Fruit fly (Drosophila melanogaster) whole organism, embryonic: Measurements from ENCODE around the gene CG5805.

Source experiments
- ATbp ChIP-seq: fragments of 200-800 bp; sonication (Bioruptor generic); optimal IDR thresholded peaks from 2 replicates; lab custom pipeline; 2017; ENCODE audit warnings: missing biosample characterization, mild to moderate bottlenecking, missing genetic modification characterization, missing genetic modification reagents
- Bteb2 ChIP-seq: fragments of 200-800 bp; sonication (Bioruptor generic); optimal IDR thresholded peaks from 2 replicates; lab custom pipeline; 2016; ENCODE audit warnings: missing biosample characterization, missing genetic modification characterization
- CG1024 ChIP-seq: fragments of 200-800 bp; sonication (Bioruptor generic); IDR thresholded peaks from 2 replicates; pipeline ENCODE4 v1.3.6; 2022; ENCODE audit warnings: missing biosample characterization, missing genetic modification characterization
- CG15479 ChIP-seq: fragments of 200-800 bp; sonication (Bioruptor generic); optimal IDR thresholded peaks from 3 replicates; lab custom pipeline; 2019; ENCODE audit warnings: missing biosample characterization, mild to moderate bottlenecking, missing genetic modification characterization, moderate library complexity
- CG1602 ChIP-seq: fragments of 200-800 bp; sonication (Bioruptor generic); optimal IDR thresholded peaks from 3 replicates; lab custom pipeline; 2016; ENCODE audit warnings: missing biosample characterization, missing genetic modification characterization
- CG17361 ChIP-seq: fragments of 200-800 bp; sonication (Bioruptor generic); IDR thresholded peaks from 3 replicates; pipeline ENCODE4 v1.3.6; 2022; ENCODE audit warnings: missing biosample characterization, missing genetic modification characterization
- CG18619 ChIP-seq: fragments of 200-800 bp; sonication (Bioruptor generic); optimal IDR thresholded peaks from 3 replicates; lab custom pipeline; 2017; ENCODE audit warnings: missing biosample characterization, mild to moderate bottlenecking, missing genetic modification characterization
- CG30431 ChIP-seq: fragments of 200-800 bp; sonication (Bioruptor generic); optimal IDR thresholded peaks from 2 replicates; lab custom pipeline; 2017; ENCODE audit warnings: missing biosample characterization, missing genetic modification characterization
- CG31224 ChIP-seq: fragments of 200-800 bp; sonication (Bioruptor generic); IDR thresholded peaks from 2 replicates; pipeline ENCODE4 v1.3.6; 2022; ENCODE audit warnings: missing biosample characterization, missing genetic modification characterization
- CG3281 ChIP-seq: fragments of 200-800 bp; sonication (Bioruptor generic); optimal IDR thresholded peaks from 3 replicates; lab custom pipeline; 2017; ENCODE audit warnings: missing biosample characterization, mild to moderate bottlenecking, missing genetic modification characterization
- CG34224 ChIP-seq: fragments of 200-800 bp; sonication (Bioruptor generic); IDR thresholded peaks from 3 replicates; pipeline ENCODE4 v1.3.6; 2022; ENCODE audit warnings: missing biosample characterization, missing genetic modification characterization; ENCODE audit not compliant: partially characterized antibody
- CG3838 ChIP-seq: fragments of 200-800 bp; sonication (Bioruptor generic); optimal IDR thresholded peaks from 3 replicates; lab custom pipeline; 2016; ENCODE audit warnings: missing biosample characterization, missing genetic modification characterization
- CG4617 ChIP-seq: fragments of 200-800 bp; sonication (Bioruptor generic); optimal IDR thresholded peaks from 3 replicates; lab custom pipeline; 2016; ENCODE audit warnings: missing biosample characterization, missing genetic modification characterization, borderline replicate concordance
- CG6683 ChIP-seq: fragments of 200-800 bp; sonication (Bioruptor generic); optimal IDR thresholded peaks from 2 replicates; lab custom pipeline; 2017; ENCODE audit warnings: missing biosample characterization, mild to moderate bottlenecking, missing genetic modification characterization, missing genetic modification reagents
- CG6689 ChIP-seq: fragments of 200-800 bp; sonication (Bioruptor generic); IDR thresholded peaks from 2 replicates; pipeline ENCODE4 v1.3.6; 2022; ENCODE audit warnings: missing biosample characterization, missing genetic modification characterization
- CG6791 ChIP-seq: fragments of 200-800 bp; sonication (Bioruptor generic); IDR thresholded peaks from 3 replicates; pipeline ENCODE4 v1.3.6; 2022; ENCODE audit warnings: missing biosample characterization, missing genetic modification characterization; ENCODE audit not compliant: partially characterized antibody
- CG7372 ChIP-seq: fragments of 200-800 bp; sonication (Bioruptor generic); IDR thresholded peaks from 2 replicates; pipeline ENCODE4 v1.3.6; 2022; ENCODE audit warnings: missing biosample characterization, missing genetic modification characterization
- CG8765 ChIP-seq: fragments of 200-800 bp; sonication (Bioruptor generic); IDR thresholded peaks from 2 replicates; pipeline ENCODE4 v1.3.6; 2022; ENCODE audit warnings: missing biosample characterization, missing genetic modification characterization
- CG9727 ChIP-seq: fragments of 200-800 bp; sonication (Bioruptor generic); optimal IDR thresholded peaks from 3 replicates; lab custom pipeline; 2017; ENCODE audit warnings: missing biosample characterization, mild to moderate bottlenecking, missing genetic modification characterization
- Dbx ChIP-seq: fragments of 200-800 bp; sonication (Bioruptor generic); IDR thresholded peaks from 3 replicates; pipeline ENCODE4 v1.3.6; 2022; ENCODE audit warnings: missing biosample characterization, missing genetic modification characterization
- Deaf1 ChIP-seq: fragments of 200-800 bp; optimal IDR thresholded peaks from 3 replicates; lab custom pipeline; 2019; ENCODE audit warnings: missing biosample characterization, mild to moderate bottlenecking, missing genetic modification characterization, moderate library complexity
- HLH4C ChIP-seq: fragments of 200-800 bp; sonication (Bioruptor generic); IDR thresholded peaks from 3 replicates; pipeline ENCODE4 v1.3.6; 2022; ENCODE audit warnings: missing biosample characterization, missing genetic modification characterization; ENCODE audit not compliant: partially characterized antibody
- MTF-1 ChIP-seq: fragments of 200-800 bp; sonication (Bioruptor generic); optimal IDR thresholded peaks from 2 replicates; lab custom pipeline; 2018; ENCODE audit warnings: missing biosample characterization, mild to moderate bottlenecking, missing genetic modification characterization, borderline replicate concordance
- Mrtf ChIP-seq: fragments of 200-800 bp; sonication (Bioruptor generic); IDR thresholded peaks from 3 replicates; pipeline ENCODE4 v1.3.6; 2022; ENCODE audit warnings: missing biosample characterization, missing genetic modification characterization
- Oli ChIP-seq: fragments of 200-800 bp; sonication (Bioruptor generic); optimal IDR thresholded peaks from 2 replicates; lab custom pipeline; 2018; ENCODE audit warnings: missing biosample characterization, mild to moderate bottlenecking, missing genetic modification characterization, moderate library complexity
- Side ChIP-seq: fragments of 200-800 bp; sonication (Bioruptor generic); optimal IDR thresholded peaks from 2 replicates; lab custom pipeline; 2016; ENCODE audit warnings: missing biosample characterization, missing genetic modification characterization
- Tbp ChIP-seq: fragments of >200 bp; optimal IDR thresholded peaks from 2 replicates; lab custom pipeline; 2018; ENCODE audit warnings: missing biosample characterization, missing genetic modification characterization
- Trl ChIP-seq, 3 experiments: fragments of >200 bp in 2 of 3; fragments of 200-800 bp in 1 of 3; sonication (Bioruptor generic) in 1 of 3; optimal IDR thresholded peaks; 2 replicates in 1 of 3; 3 replicates in 2 of 3; lab custom pipeline; 2016 to 2017; ENCODE audit warnings: missing biosample characterization in 1 of 3, missing genetic modification characterization in 1 of 3
- Vsx1 ChIP-seq: fragments of 200-800 bp; sonication (Bioruptor generic); optimal IDR thresholded peaks from 2 replicates; lab custom pipeline; 2017; ENCODE audit warnings: missing biosample characterization, mild to moderate bottlenecking, missing genetic modification characterization, missing genetic modification reagents
- ab ChIP-seq: fragments of 200-800 bp; sonication (Bioruptor generic); optimal IDR thresholded peaks from 2 replicates; lab custom pipeline; 2016; ENCODE audit warnings: missing biosample characterization, missing genetic modification characterization
- az2 ChIP-seq: fragments of 200-800 bp; sonication (Bioruptor generic); optimal IDR thresholded peaks from 3 replicates; lab custom pipeline; 2016; ENCODE audit warnings: missing biosample characterization, missing genetic modification characterization
- bbx ChIP-seq: fragments of 200-800 bp; sonication (Bioruptor generic); IDR thresholded peaks from 2 replicates; pipeline ENCODE4 v1.3.6; 2022; ENCODE audit warnings: missing biosample characterization, missing genetic modification characterization; ENCODE audit not compliant: partially characterized antibody
- cato ChIP-seq: fragments of 200-800 bp; sonication (Bioruptor generic); optimal IDR thresholded peaks from 2 replicates; lab custom pipeline; 2016; ENCODE audit warnings: missing biosample characterization, missing genetic modification characterization, borderline replicate concordance
- crc ChIP-seq: fragments of 200-800 bp; sonication (Bioruptor generic); optimal IDR thresholded peaks from 2 replicates; lab custom pipeline; 2016; ENCODE audit warnings: missing biosample characterization, missing genetic modification characterization
- gcm2 ChIP-seq: fragments of 200-800 bp; sonication (Bioruptor generic); optimal IDR thresholded peaks from 2 replicates; lab custom pipeline; 2016; ENCODE audit warnings: missing biosample characterization, missing genetic modification characterization
- hb ChIP-seq: fragments of 200-800 bp; sonication (Bioruptor generic); IDR thresholded peaks from 3 replicates; pipeline ENCODE4 v1.3.6; 2022; ENCODE audit warnings: missing biosample characterization, missing genetic modification characterization; ENCODE audit not compliant: partially characterized antibody
- mam ChIP-seq: fragments of 200-800 bp; sonication (Bioruptor generic); optimal IDR thresholded peaks from 3 replicates; lab custom pipeline; 2016; ENCODE audit warnings: missing biosample characterization, missing genetic modification characterization
- mld ChIP-seq: fragments of 200-800 bp; sonication (Bioruptor generic); IDR thresholded peaks from 3 replicates; pipeline ENCODE4 v1.3.6; 2022; ENCODE audit warnings: missing biosample characterization, missing genetic modification characterization; ENCODE audit not compliant: partially characterized antibody
- nom ChIP-seq: fragments of 200-800 bp; sonication (Bioruptor generic); optimal IDR thresholded peaks from 2 replicates; lab custom pipeline; 2017; ENCODE audit warnings: missing biosample characterization, missing genetic modification characterization, mild to moderate bottlenecking, moderate library complexity, missing genetic modification reagents
- pfk ChIP-seq: fragments of 200-800 bp; sonication (Bioruptor generic); optimal IDR thresholded peaks from 2 replicates; lab custom pipeline; 2018; ENCODE audit warnings: missing biosample characterization, mild to moderate bottlenecking, missing genetic modification characterization, moderate library complexity
- pros ChIP-seq: fragments of 200-800 bp; sonication (Bioruptor generic); optimal IDR thresholded peaks from 3 replicates; lab custom pipeline; 2019; ENCODE audit warnings: missing biosample characterization, mild to moderate bottlenecking, missing genetic modification characterization, moderate library complexity
- pum ChIP-seq: fragments of 200-800 bp; sonication (Bioruptor generic); optimal IDR thresholded peaks from 2 replicates; lab custom pipeline; 2016; ENCODE audit warnings: missing biosample characterization, missing genetic modification characterization
- ro ChIP-seq: fragments of 200-800 bp; sonication (Bioruptor generic); IDR thresholded peaks from 2 replicates; pipeline ENCODE4 v1.3.6; 2022; ENCODE audit warnings: missing biosample characterization, missing genetic modification characterization
- sr ChIP-seq: fragments of 200-800 bp; sonication (Bioruptor generic); IDR thresholded peaks from 3 replicates; pipeline ENCODE4 v1.3.6; 2022; ENCODE audit warnings: missing biosample characterization, missing genetic modification characterization
- trh ChIP-seq: fragments of 200-800 bp; sonication (Bioruptor generic); optimal IDR thresholded peaks from 2 replicates; lab custom pipeline; 2016; ENCODE audit warnings: missing biosample characterization, missing genetic modification characterization
- unc-4 ChIP-seq: fragments of 200-800 bp; sonication (Bioruptor generic); IDR thresholded peaks from 2 replicates; pipeline ENCODE4 v1.3.6; 2022; ENCODE audit warnings: missing biosample characterization, missing genetic modification characterization; ENCODE audit not compliant: partially characterized antibody
- zen ChIP-seq: fragments of 200-800 bp; sonication (Bioruptor generic); optimal IDR thresholded peaks from 3 replicates; lab custom pipeline; 2018; ENCODE audit warnings: missing biosample characterization, mild to moderate bottlenecking, missing genetic modification characterization, moderate library complexity
- zf30C ChIP-seq: fragments of 200-800 bp; sonication (Bioruptor generic); optimal IDR thresholded peaks from 3 replicates; lab custom pipeline; 2018; ENCODE audit warnings: missing biosample characterization, mild to moderate bottlenecking, missing genetic modification characterization
- zfh1 ChIP-seq: fragments of 200-800 bp; sonication (Bioruptor generic); IDR thresholded peaks from 3 replicates; pipeline ENCODE4 v1.3.6; 2022; ENCODE audit warnings: missing biosample characterization, missing genetic modification characterization

The CG5805 gene

DNA sequence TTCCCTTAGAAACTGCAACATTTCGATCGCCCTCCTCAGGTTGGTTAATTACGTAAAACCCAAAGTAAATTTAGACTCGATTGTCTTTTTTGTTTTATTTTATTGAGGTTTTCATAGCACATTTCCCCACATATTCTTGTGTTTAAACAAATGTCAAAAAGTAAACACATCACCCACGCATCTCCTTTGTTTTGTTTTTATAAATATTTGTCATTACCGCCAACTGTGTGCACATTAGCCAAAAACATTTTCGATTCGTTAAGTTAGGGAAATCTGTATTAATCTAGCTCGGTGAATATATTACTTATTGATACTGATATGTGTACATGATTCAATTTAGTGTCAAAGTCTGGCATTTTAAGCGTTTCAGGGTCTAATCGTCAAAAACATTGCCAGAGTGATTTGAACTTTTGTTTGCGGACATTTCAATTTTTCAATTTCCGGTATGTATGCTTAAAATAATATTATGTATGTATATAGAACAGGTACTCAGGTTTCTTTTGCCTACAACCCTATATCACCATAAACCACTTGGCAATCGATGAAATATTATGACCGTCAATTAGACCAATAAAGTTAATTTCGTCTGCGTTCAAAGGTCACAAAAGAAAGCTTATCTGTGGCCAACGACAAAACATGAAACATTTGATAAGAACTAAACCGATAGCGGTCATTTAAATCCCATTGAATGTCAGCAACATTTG, 22.5 kb upstream of the CG5805 start (continued):
- TF ChIP-seq Mrtf (GFP tag; lab: Robert Waterston, UW) (no peak), CG3838 (GFP tag; lab: Kevin White, UChicago) (peak; percentile 37), CG4617 (GFP tag; lab: Kevin White, UChicago) (no peak), Trl (optimal IDR thresholded peaks at IDR 0.05; lab: Kevin White, UChicago) (no peak), Trl (GFP tag; optimal IDR thresholded peaks at IDR 0.05; lab: Kevin White, UChicago) (no peak), Deaf1 (tag; lab: Kevin White, UChicago) (no peak), mld (GFP tag; lab: Robert Waterston, UW) (no peak), CG3281 (peak; percentile 74), CG6683 (GFP tag; lab: Kevin White, UChicago) (peak; percentile 43), bbx (GFP tag; lab: Robert Waterston, UW) (no peak), Side (GFP tag; lab: Kevin White, UChicago) (no peak), CG1602 (GFP tag; lab: Kevin White, UChicago) (no peak), hb (GFP tag; lab: Robert Waterston, UW) (no peak), MTF-1 (GFP tag; lab: Kevin White, UChicago) (peak; percentile 54), Vsx1 (GFP tag; lab: Kevin White, UChicago) (peak; percentile 67), CG7372 (GFP tag; lab: Robert Waterston, UW) (no peak), CG17361 (GFP tag; lab: Robert Waterston, UW) (no peak), ab (no peak), unc-4 (no peak), ATbp (GFP tag; lab: Kevin White, UChicago) (peak; percentile 84), CG6689 (GFP tag; lab: Robert Waterston, UW) (no peak), pfk (GFP tag; lab: Kevin White, UChicago) (no peak), az2 (GFP tag; lab: Kevin White, UChicago) (no peak), Tbp (GFP tag; lab: Kevin White, UChicago) (no peak), CG34224 (GFP tag; lab: Robert Waterston, UW) (no peak), CG31224 (GFP tag; lab: Robert Waterston, UW) (no peak), CG8765 (GFP tag; lab: Robert Waterston, UW) (no peak), pros (GFP tag; lab: Kevin White, UChicago) (no peak), cato (GFP tag; lab: Kevin White, UChicago) (no peak), CG1024 (GFP tag; lab: Robert Waterston, UW) (no peak), CG18619 (GFP tag; lab: Kevin White, UChicago) (peak; percentile 19), sr (GFP tag; lab: Robert Waterston, UW) (peak; percentile 29; the same call in 1 of the 3 replicates), ro (no peak), zen (tag; lab: Kevin White, UChicago) (no peak), mam (GFP tag; lab: Kevin White, UChicago) (no peak), Bteb2 (no peak), CG30431 (GFP tag; lab: Kevin White, UChicago) (no peak), trh (peak; percentile 16), zfh1 (GFP tag; lab: Robert Waterston, UW) (no peak), nom (GFP tag; lab: Kevin White, UChicago) (no peak), zf30C (GFP tag; lab: Kevin White, UChicago) (no peak), HLH4C (GFP tag; lab: Robert Waterston, UW) (no peak), CG6791 (GFP tag; lab: Robert Waterston, UW) (no peak), CG9727 (GFP tag; lab: Kevin White, UChicago) (peak; percentile 47), Dbx (no peak), gcm2 (GFP tag; lab: Kevin White, UChicago) (no peak), Oli (tag; lab: Kevin White, UChicago) (no peak), crc (GFP tag; lab: Kevin White, UChicago) (no peak), CG15479 (GFP tag; lab: Kevin White, UChicago) (no peak), pum (GFP tag; lab: Kevin White, UChicago) (no peak)
